Worm (Caenorhabditis elegans) whole organism, L2 larva: ENCODE measurements around the gene Y116A8C.38.

Experiments
- ztf-11 ChIP-seq: sonication (generic microtip); optimal IDR thresholded peaks from 2 replicates; lab custom pipeline; 2017; ENCODE audit warnings: missing biosample characterization, missing genetic modification characterization
- ztf-4 ChIP-seq: fragments of 150-350 bp; optimal IDR thresholded peaks from 2 replicates; lab custom pipeline; 2014; ENCODE audit warnings: missing biosample characterization, missing genetic modification characterization

DNA sequence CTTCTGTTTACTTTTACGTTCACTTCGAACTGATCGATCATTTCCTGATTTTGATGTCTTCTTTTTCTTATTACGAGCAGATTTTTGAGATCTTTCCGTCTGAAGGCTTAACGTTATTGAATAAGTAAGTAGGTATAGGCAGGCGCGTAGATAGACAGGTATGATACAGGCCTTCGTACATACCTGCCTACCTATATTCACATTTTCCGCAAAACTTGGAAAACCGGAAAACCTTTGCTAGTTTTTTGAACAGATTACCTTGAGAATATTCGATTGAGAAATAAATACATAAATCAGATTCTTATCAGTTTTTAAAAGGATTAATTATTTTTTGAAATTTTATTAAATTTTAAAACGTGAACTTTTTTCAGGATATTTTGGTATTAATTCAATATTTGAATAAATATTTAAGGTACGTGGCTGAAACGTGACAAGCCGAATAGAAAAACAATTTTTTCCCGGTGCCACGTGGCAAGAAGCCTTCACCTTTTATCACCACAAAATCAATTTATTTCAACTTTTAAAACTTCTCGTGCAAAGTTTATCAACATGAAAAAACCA is at the start of gene Y116A8C.38, which contains the start of gene Y116A8C.37:
- TF ChIP-seq ztf-11 (tag; lab: Kevin White, UChicago) (no peak), ztf-4 (tag; lab: Kevin White, UChicago) (no peak)
